Worm (Caenorhabditis elegans): ENCODE data around the gene fbxb-79.
"Not testable (repeated sequence)": the region's sequence is repeated elsewhere in the genome, so short reads cannot be mapped to it uniquely, and the experiment has no call there.

The fbxb-79 gene

ce11 chrIV:11189411-11189810 lies at the start of gene fbxb-79:
Gene fbxb-79, minus strand, starts transcription at chrIV:11189511.
- TF ChIP-seq dao-5 (tag; optimal IDR thresholded peaks at IDR 0.05) = no peak
- TF ChIP-seq W03F9.2 (tag; optimal IDR thresholded peaks at IDR 0.05) = no peak
- TF ChIP-seq him-1 (tag; optimal IDR thresholded peaks at IDR 0.05) = no peak

ce11 chrIV:11235755-11236154 lies 46.4 kb upstream of the fbxb-79 start:
- TF ChIP-seq dao-5 (tag; optimal IDR thresholded peaks at IDR 0.05) = no peak
- TF ChIP-seq W03F9.2 (tag; optimal IDR thresholded peaks at IDR 0.05) = no peak
- TF ChIP-seq him-1 (tag; optimal IDR thresholded peaks at IDR 0.05) = no peak

ce11 chrIV:11231376-11231775 lies 42.1 kb upstream of the fbxb-79 start:
- TF ChIP-seq W03F9.2 (tag; optimal IDR thresholded peaks at IDR 0.05) = no peak
- TF ChIP-seq him-1 (tag; optimal IDR thresholded peaks at IDR 0.05) = no peak
- no peak for TF ChIP-seq dao-5 (tag; optimal IDR thresholded peaks at IDR 0.05)

- no peak for TF ChIP-seq him-1 (tag; optimal IDR thresholded peaks at IDR 0.05)
- TF ChIP-seq W03F9.2 (tag; optimal IDR thresholded peaks at IDR 0.05) = no peak
- TF ChIP-seq dao-5 (tag; optimal IDR thresholded peaks at IDR 0.05) = no peak
Measured at ce11 chrIV:11230069-11230468, 40.8 kb upstream of the fbxb-79 start, which contains the start of gene best-7. Gene best-7, minus strand, starts transcription at chrIV:11230307.

- no peak for TF ChIP-seq him-1 (tag; optimal IDR thresholded peaks at IDR 0.05)
- TF ChIP-seq dao-5 (tag; optimal IDR thresholded peaks at IDR 0.05) = no peak
- TF ChIP-seq W03F9.2 (tag; optimal IDR thresholded peaks at IDR 0.05) = no peak
Measured at ce11 chrIV:11229013-11229412, 39.7 kb upstream of the fbxb-79 start.

ce11 chrIV:11226545-11226944 lies 37.2 kb upstream of the fbxb-79 start:
- TF ChIP-seq W03F9.2 (tag; optimal IDR thresholded peaks at IDR 0.05) (no peak), dao-5 (tag; optimal IDR thresholded peaks at IDR 0.05) (no peak), him-1 (tag; optimal IDR thresholded peaks at IDR 0.05) (no peak)

DNA sequence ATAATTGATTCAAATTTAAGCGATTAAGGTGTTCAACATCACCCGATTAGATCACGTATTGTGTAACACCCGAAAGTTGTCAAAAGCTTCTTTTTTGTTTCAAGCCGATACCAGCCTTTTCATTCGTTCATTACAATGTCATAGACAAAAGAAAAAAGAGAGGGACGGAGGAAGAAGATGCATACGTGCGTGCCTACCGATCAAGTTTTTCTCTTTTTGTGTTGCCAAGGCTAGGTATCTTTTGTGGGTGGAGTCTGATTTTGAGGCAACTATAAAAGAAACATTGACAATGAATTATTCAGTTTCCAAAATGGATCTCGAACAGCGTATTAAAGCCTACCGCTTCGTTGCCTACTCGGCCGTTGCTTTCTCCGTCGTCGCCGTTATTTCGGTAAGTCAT lies 35.9 kb upstream of the fbxb-79 start, which contains the start of gene col-125:
Gene col-125, plus strand, starts transcription at position 301 of the 400 bp plus-strand sequence.
- TF ChIP-seq W03F9.2 (tag; optimal IDR thresholded peaks at IDR 0.05) (no peak), dao-5 (tag; optimal IDR thresholded peaks at IDR 0.05) (no peak), him-1 (tag; optimal IDR thresholded peaks at IDR 0.05) (no peak)

DNA sequence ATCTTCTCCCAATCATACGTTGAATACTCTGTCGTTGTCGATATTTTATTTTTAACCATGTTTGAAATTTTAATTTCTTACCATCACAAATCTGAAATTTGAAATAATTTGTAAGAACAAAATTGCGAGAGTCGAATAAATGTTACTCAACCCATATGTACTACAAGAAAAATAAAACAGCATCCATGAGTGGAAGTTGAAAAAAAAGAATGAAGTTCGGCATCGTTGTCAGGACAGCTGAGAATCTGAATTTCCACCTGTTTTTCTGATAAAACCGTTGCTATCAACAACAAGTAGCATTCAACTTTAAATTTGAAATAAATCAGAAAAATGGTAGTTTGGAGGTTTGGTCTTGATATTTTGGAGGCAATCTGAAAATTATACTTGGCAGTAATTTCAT lies 34.6 kb upstream of the fbxb-79 start, which contains the start of gene C29F4.3:
Gene C29F4.3, minus strand, starts transcription at position 101 of the 400 bp plus-strand sequence.
- TF ChIP-seq W03F9.2 (tag; optimal IDR thresholded peaks at IDR 0.05) (no peak), him-1 (tag; optimal IDR thresholded peaks at IDR 0.05) (no peak), dao-5 (tag; optimal IDR thresholded peaks at IDR 0.05) (no peak)

- TF ChIP-seq him-1 (tag; optimal IDR thresholded peaks at IDR 0.05) (no peak), W03F9.2 (tag; optimal IDR thresholded peaks at IDR 0.05) (no peak), dao-5 (tag; optimal IDR thresholded peaks at IDR 0.05) (no peak)
Measured at ce11 chrIV:11218037-11218436, 28.7 kb upstream of the fbxb-79 start, which contains the start of gene zip-6. Gene zip-6, minus strand, starts transcription at chrIV:11218137.

- no peak for TF ChIP-seq him-1 (tag; optimal IDR thresholded peaks at IDR 0.05)
- no peak for TF ChIP-seq dao-5 (tag; optimal IDR thresholded peaks at IDR 0.05)
- TF ChIP-seq W03F9.2 (tag; optimal IDR thresholded peaks at IDR 0.05) = no peak
Measured at ce11 chrIV:11212978-11213377, 23.7 kb upstream of the fbxb-79 start.

DNA sequence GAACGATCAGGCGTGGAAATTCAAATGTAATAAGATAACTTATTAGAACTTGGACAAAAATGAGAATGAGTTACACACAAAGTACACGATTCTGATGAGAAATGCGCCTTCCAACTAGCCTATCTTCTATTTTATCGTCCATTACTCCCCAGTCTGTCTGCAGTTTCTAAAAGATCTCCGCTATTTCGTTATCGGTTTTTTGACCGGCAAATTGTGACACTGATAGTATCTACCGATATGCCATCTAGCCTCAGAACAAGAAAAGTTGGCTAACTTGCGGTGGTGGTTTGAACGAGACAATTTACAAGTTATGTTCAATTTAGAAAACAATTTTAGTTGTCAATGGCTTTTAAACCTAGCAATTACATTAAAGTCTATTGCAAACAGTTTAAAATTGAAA lies 22.2 kb upstream of the fbxb-79 start:
- TF ChIP-seq W03F9.2 (tag; optimal IDR thresholded peaks at IDR 0.05) (no peak), him-1 (tag; optimal IDR thresholded peaks at IDR 0.05) (no peak), dao-5 (tag; optimal IDR thresholded peaks at IDR 0.05) (no peak)

- no peak for TF ChIP-seq W03F9.2 (tag; optimal IDR thresholded peaks at IDR 0.05)
- no peak for TF ChIP-seq dao-5 (tag; optimal IDR thresholded peaks at IDR 0.05)
- no peak for TF ChIP-seq him-1 (tag; optimal IDR thresholded peaks at IDR 0.05)
Measured at ce11 chrIV:11210781-11211256, 21.5 kb upstream of the fbxb-79 start, which contains the start of gene adk-1. Gene adk-1, minus strand, starts transcription at chrIV:11210831.

ce11 chrIV:11207186-11207585 lies 17.9 kb upstream of the fbxb-79 start, which contains the start of gene R07H5.9:
Gene R07H5.9, plus strand, starts transcription at chrIV:11207486.
- TF ChIP-seq him-1 (tag; optimal IDR thresholded peaks at IDR 0.05) = no peak
- no peak for TF ChIP-seq W03F9.2 (tag; optimal IDR thresholded peaks at IDR 0.05)
- no peak for TF ChIP-seq dao-5 (tag; optimal IDR thresholded peaks at IDR 0.05)

DNA sequence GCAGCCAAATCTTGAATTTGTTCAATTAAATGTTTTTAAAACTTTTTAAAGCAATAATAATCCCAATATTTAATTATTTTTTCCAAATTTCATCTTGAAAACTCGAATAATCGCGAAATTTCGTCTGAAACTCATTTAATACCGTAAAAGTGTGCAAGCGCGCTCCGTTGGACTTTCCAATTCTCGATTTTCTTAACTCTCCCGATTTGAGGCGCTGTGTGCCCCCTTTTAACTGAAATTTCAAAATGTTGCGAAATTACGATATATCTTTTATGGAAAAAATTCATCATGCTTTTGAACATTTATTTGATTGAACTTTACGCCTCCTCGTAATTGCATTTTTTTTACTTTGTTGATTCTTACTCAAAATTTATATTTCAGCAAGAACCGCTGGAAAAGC lies 13.1 kb upstream of the fbxb-79 start, which contains the start of gene R07H5.11:
Gene R07H5.11, plus strand, starts transcription at position 380 of the 400 bp plus-strand sequence.
- not testable (repeated sequence) for TF ChIP-seq him-1, dao-5, W03F9.2 (tag; optimal IDR thresholded peaks at IDR 0.05)

- not testable (repeated sequence) for TF ChIP-seq dao-5, W03F9.2, him-1 (tag; optimal IDR thresholded peaks at IDR 0.05)
Measured at ce11 chrIV:11198983-11199382, 9.7 kb upstream of the fbxb-79 start, which contains the start of gene R07H5.16. Gene R07H5.16, plus strand, starts transcription at chrIV:11199330.

Data from whole organism, L4/young adult.